Fruit fly (Drosophila melanogaster) whole organism, embryonic: ENCODE data around the gene Gclc.

Source experiments
- B-H2 ChIP-seq: fragments of 200-800 bp; sonication (Bioruptor generic); optimal IDR thresholded peaks from 2 replicates; lab custom pipeline; 2018; ENCODE audit warnings: missing biosample characterization, mild to moderate bottlenecking, missing genetic modification characterization
- CG10321 ChIP-seq: fragments of 200-800 bp; sonication (Bioruptor generic); IDR thresholded peaks from 2 replicates; pipeline ENCODE4 v1.3.6; 2022; ENCODE audit warnings: missing biosample characterization, missing genetic modification characterization
- CG11247 ChIP-seq: fragments of 200-800 bp; sonication (Bioruptor generic); IDR thresholded peaks from 2 replicates; pipeline ENCODE4 v1.3.6; 2022; ENCODE audit warnings: missing biosample characterization, missing genetic modification characterization
- CG13123 ChIP-seq: fragments of 200-800 bp; sonication (Bioruptor generic); optimal IDR thresholded peaks from 2 replicates; lab custom pipeline; 2016; ENCODE audit warnings: missing biosample characterization, missing genetic modification characterization
- CG13287 ChIP-seq: fragments of 200-800 bp; sonication (Bioruptor generic); IDR thresholded peaks from 2 replicates; pipeline ENCODE4 v1.3.6; 2022; ENCODE audit warnings: missing biosample characterization, missing genetic modification characterization; ENCODE audit not compliant: partially characterized antibody
- CG14441 ChIP-seq: fragments of 200-800 bp; sonication (Bioruptor generic); IDR thresholded peaks from 2 replicates; pipeline ENCODE4 v1.3.6; 2022; ENCODE audit warnings: missing biosample characterization, missing genetic modification characterization
- CG14710 ChIP-seq: fragments of 200-800 bp; sonication (Bioruptor generic); optimal IDR thresholded peaks from 3 replicates; lab custom pipeline; 2019; ENCODE audit warnings: missing biosample characterization, mild to moderate bottlenecking, missing genetic modification characterization, moderate library complexity
- CG1832 ChIP-seq: fragments of 200-800 bp; sonication (Bioruptor generic); optimal IDR thresholded peaks from 2 replicates; lab custom pipeline; 2017; ENCODE audit warnings: missing biosample characterization, mild to moderate bottlenecking, missing genetic modification characterization, inconsistent platforms
- CG30431 ChIP-seq: fragments of 200-800 bp; sonication (Bioruptor generic); optimal IDR thresholded peaks from 2 replicates; lab custom pipeline; 2017; ENCODE audit warnings: missing biosample characterization, missing genetic modification characterization
- CG31224 ChIP-seq: fragments of 200-800 bp; sonication (Bioruptor generic); IDR thresholded peaks from 2 replicates; pipeline ENCODE4 v1.3.6; 2022; ENCODE audit warnings: missing biosample characterization, missing genetic modification characterization
- CG31388 ChIP-seq: fragments of 200-800 bp; sonication (Bioruptor generic); optimal IDR thresholded peaks from 2 replicates; lab custom pipeline; 2016; ENCODE audit warnings: missing biosample characterization, missing genetic modification characterization
- CG6654 ChIP-seq: fragments of 200-800 bp; sonication (Bioruptor generic); optimal IDR thresholded peaks from 2 replicates; lab custom pipeline; 2017; ENCODE audit warnings: missing biosample characterization, mild to moderate bottlenecking, missing genetic modification characterization
- CG6689 ChIP-seq: fragments of 200-800 bp; sonication (Bioruptor generic); IDR thresholded peaks from 2 replicates; pipeline ENCODE4 v1.3.6; 2022; ENCODE audit warnings: missing biosample characterization, missing genetic modification characterization
- CG7271 ChIP-seq: fragments of 200-800 bp; sonication (Bioruptor generic); optimal IDR thresholded peaks from 2 replicates; lab custom pipeline; 2018; ENCODE audit warnings: missing biosample characterization, mild to moderate bottlenecking, missing genetic modification characterization, moderate library complexity
- CG7839 ChIP-seq: fragments of 200-800 bp; sonication (Bioruptor generic); optimal IDR thresholded peaks from 3 replicates; lab custom pipeline; 2018; ENCODE audit warnings: missing biosample characterization, mild to moderate bottlenecking, missing genetic modification characterization, moderate library complexity
- CG8089 ChIP-seq: fragments of 200-800 bp; sonication (Bioruptor generic); optimal IDR thresholded peaks from 3 replicates; lab custom pipeline; 2016; ENCODE audit warnings: missing biosample characterization, missing genetic modification characterization
- CG8281 ChIP-seq: fragments of 200-800 bp; sonication (Bioruptor generic); optimal IDR thresholded peaks from 2 replicates; lab custom pipeline; 2018; ENCODE audit warnings: missing biosample characterization, mild to moderate bottlenecking, missing genetic modification characterization, moderate library complexity
- CG8388 ChIP-seq: fragments of 200-800 bp; sonication (Bioruptor generic); optimal IDR thresholded peaks from 2 replicates; lab custom pipeline; 2019; ENCODE audit warnings: missing biosample characterization, mild to moderate bottlenecking, missing genetic modification characterization, moderate library complexity
- CG9727 ChIP-seq: fragments of 200-800 bp; sonication (Bioruptor generic); optimal IDR thresholded peaks from 3 replicates; lab custom pipeline; 2017; ENCODE audit warnings: missing biosample characterization, mild to moderate bottlenecking, missing genetic modification characterization
- Dip2 ChIP-seq: fragments of 200-800 bp; sonication (Bioruptor generic); IDR thresholded peaks from 2 replicates; pipeline ENCODE4 v1.3.6; 2022; ENCODE audit warnings: missing biosample characterization, missing genetic modification characterization
- Eip74EF ChIP-seq, 2 experiments: fragments of 200-800 bp in 1 of 2; fragments of >200 bp in 1 of 2; sonication (Bioruptor generic) in 1 of 2; optimal IDR thresholded peaks; 2 replicates each; lab custom pipeline; 2017 to 2019; ENCODE audit warnings: missing biosample characterization in 2 of 2, missing genetic modification characterization in 2 of 2, mild to moderate bottlenecking in 1 of 2, moderate library complexity in 1 of 2
- Fer2 ChIP-seq: fragments of 200-800 bp; sonication (Bioruptor generic); optimal IDR thresholded peaks from 2 replicates; lab custom pipeline; 2018; ENCODE audit warnings: missing biosample characterization, mild to moderate bottlenecking, missing genetic modification characterization, moderate library complexity
- H2.0 ChIP-seq: fragments of 200-800 bp; sonication (Bioruptor generic); IDR thresholded peaks from 2 replicates; pipeline ENCODE4 v1.3.6; 2022; ENCODE audit warnings: missing biosample characterization, missing genetic modification characterization
- HHEX ChIP-seq: fragments of 200-800 bp; sonication (Bioruptor generic); optimal IDR thresholded peaks from 3 replicates; lab custom pipeline; 2017; ENCODE audit warnings: missing biosample characterization, mild to moderate bottlenecking, missing genetic modification characterization, missing genetic modification reagents
- Hand ChIP-seq: fragments of 200-800 bp; sonication (Bioruptor generic); optimal IDR thresholded peaks from 2 replicates; lab custom pipeline; 2017; ENCODE audit warnings: mild to moderate bottlenecking, missing biosample characterization, missing genetic modification reagents, missing genetic modification characterization
- Hr78 ChIP-seq, 2 experiments: fragments of 200-800 bp in 1 of 2; fragments of >200 bp in 1 of 2; sonication (Bioruptor generic) in 1 of 2; optimal IDR thresholded peaks; 2 replicates each; lab custom pipeline; 2017 to 2019; ENCODE audit warnings: missing biosample characterization in 2 of 2, missing genetic modification characterization in 2 of 2, mild to moderate bottlenecking in 1 of 2, moderate library complexity in 1 of 2
- Jarid2 ChIP-seq: fragments of 200-800 bp; sonication (Bioruptor generic); optimal IDR thresholded peaks from 3 replicates; lab custom pipeline; 2017; ENCODE audit warnings: mild to moderate bottlenecking, missing biosample characterization, missing genetic modification reagents, missing genetic modification characterization
- Ptx1 ChIP-seq: fragments of 200-800 bp; sonication (Bioruptor generic); IDR thresholded peaks from 2 replicates; pipeline ENCODE4 v1.3.6; 2022; ENCODE audit warnings: missing biosample characterization, missing genetic modification characterization
- Scr ChIP-seq: fragments of 200-800 bp; sonication (Bioruptor generic); IDR thresholded peaks from 2 replicates; pipeline ENCODE4 v1.3.6; 2022; ENCODE audit warnings: missing biosample characterization, missing genetic modification characterization; ENCODE audit not compliant: partially characterized antibody
- Side ChIP-seq: fragments of 200-800 bp; sonication (Bioruptor generic); optimal IDR thresholded peaks from 2 replicates; lab custom pipeline; 2016; ENCODE audit warnings: missing biosample characterization, missing genetic modification characterization
- Xbp1 ChIP-seq: fragments of 200-800 bp; sonication (Bioruptor generic); optimal IDR thresholded peaks from 3 replicates; lab custom pipeline; 2016; ENCODE audit warnings: missing biosample characterization, mild to moderate bottlenecking, missing genetic modification characterization
- cwo ChIP-seq: fragments of 200-800 bp; sonication (Bioruptor generic); optimal IDR thresholded peaks from 3 replicates; lab custom pipeline; 2017; ENCODE audit warnings: missing biosample characterization, missing genetic modification characterization, mild to moderate bottlenecking, moderate library complexity, missing genetic modification reagents
- ems ChIP-seq: fragments of 200-800 bp; sonication (Bioruptor generic); optimal IDR thresholded peaks from 3 replicates; lab custom pipeline; 2016; ENCODE audit warnings: missing biosample characterization, missing genetic modification characterization
- exex ChIP-seq: fragments of 200-800 bp; sonication (Bioruptor generic); optimal IDR thresholded peaks from 4 replicates; lab custom pipeline; 2018; ENCODE audit warnings: missing biosample characterization, mild to moderate bottlenecking, missing genetic modification characterization, moderate library complexity
- fd64A ChIP-seq: fragments of 200-800 bp; sonication (Bioruptor generic); optimal IDR thresholded peaks from 3 replicates; lab custom pipeline; 2018; ENCODE audit warnings: missing biosample characterization, mild to moderate bottlenecking, missing genetic modification characterization
- gcm2 ChIP-seq: fragments of 200-800 bp; sonication (Bioruptor generic); optimal IDR thresholded peaks from 2 replicates; lab custom pipeline; 2016; ENCODE audit warnings: missing biosample characterization, missing genetic modification characterization
- gsb-n ChIP-seq: fragments of 200-800 bp; sonication (Bioruptor generic); optimal IDR thresholded peaks from 3 replicates; lab custom pipeline; 2018; ENCODE audit warnings: missing biosample characterization, mild to moderate bottlenecking, missing genetic modification characterization
- hbn ChIP-seq: fragments of 200-800 bp; sonication (Bioruptor generic); IDR thresholded peaks from 2 replicates; pipeline ENCODE4 v1.3.6; 2022; ENCODE audit warnings: missing biosample characterization, missing genetic modification characterization; ENCODE audit not compliant: partially characterized antibody
- knrl ChIP-seq: fragments of 200-800 bp; sonication (Bioruptor generic); IDR thresholded peaks from 3 replicates; pipeline ENCODE4 v1.3.6; 2022; ENCODE audit warnings: missing biosample characterization, missing genetic modification characterization; ENCODE audit not compliant: partially characterized antibody
- lbe ChIP-seq: fragments of 200-800 bp; sonication (Bioruptor generic); optimal IDR thresholded peaks from 2 replicates; lab custom pipeline; 2016; ENCODE audit warnings: missing biosample characterization, mild to moderate bottlenecking, missing genetic modification characterization
- pan ChIP-seq, 4 experiments: fragments of >200 bp in 3 of 4; fragments of 200-800 bp in 1 of 4; sonication (Bioruptor generic) in 1 of 4; optimal IDR thresholded peaks in 3 of 4; IDR thresholded peaks in 1 of 4; 2 replicates each; pipeline versions ENCODE4 v1.3.6 to Lab custom; 2017 to 2022; ENCODE audit warnings: missing biosample characterization in 2 of 4, missing genetic modification characterization in 2 of 4, mixed read lengths in 1 of 4
- pfk ChIP-seq: fragments of 200-800 bp; sonication (Bioruptor generic); optimal IDR thresholded peaks from 2 replicates; lab custom pipeline; 2018; ENCODE audit warnings: missing biosample characterization, mild to moderate bottlenecking, missing genetic modification characterization, moderate library complexity
- pho ChIP-seq: fragments of 200-800 bp; sonication (Bioruptor generic); optimal IDR thresholded peaks from 2 replicates; lab custom pipeline; 2016; ENCODE audit warnings: missing biosample characterization, missing genetic modification characterization
- pzg ChIP-seq: fragments of 200-800 bp; sonication (Bioruptor generic); optimal IDR thresholded peaks from 3 replicates; lab custom pipeline; 2018; ENCODE audit warnings: missing biosample characterization, mild to moderate bottlenecking, missing genetic modification characterization, moderate library complexity
- rib ChIP-seq: fragments of 200-800 bp; sonication (Bioruptor generic); IDR thresholded peaks from 2 replicates; pipeline ENCODE4 v1.3.6; 2022; ENCODE audit warnings: missing biosample characterization, missing genetic modification characterization
- ssp ChIP-seq: fragments of 200-800 bp; sonication (Bioruptor generic); IDR thresholded peaks from 2 replicates; pipeline ENCODE4 v1.3.6; 2022; ENCODE audit warnings: missing biosample characterization, missing genetic modification characterization
- stwl ChIP-seq: fragments of 200-800 bp; sonication (Bioruptor generic); optimal IDR thresholded peaks from 3 replicates; lab custom pipeline; 2018; ENCODE audit warnings: missing biosample characterization, mild to moderate bottlenecking, missing genetic modification characterization, moderate library complexity
- unc-4 ChIP-seq: fragments of 200-800 bp; sonication (Bioruptor generic); IDR thresholded peaks from 2 replicates; pipeline ENCODE4 v1.3.6; 2022; ENCODE audit warnings: missing biosample characterization, missing genetic modification characterization; ENCODE audit not compliant: partially characterized antibody
- wdn ChIP-seq: fragments of 200-800 bp; sonication (Bioruptor generic); IDR thresholded peaks from 2 replicates; pipeline ENCODE4 v1.3.6; 2022; ENCODE audit warnings: missing biosample characterization, missing genetic modification characterization
- yki ChIP-seq: fragments of >200 bp; optimal IDR thresholded peaks from 3 replicates; lab custom pipeline; 2018

Gclc gene

dm6 chrX:8125224-8125649 lies 9.3 kb upstream of the Gclc start (continued):
- TF ChIP-seq pan (optimal IDR thresholded peaks at IDR 0.05; lab: Kevin White, UChicago) = no peak
- peak in 1 of 2 experiments; percentile 58 for TF ChIP-seq pan (GFP tag; optimal IDR thresholded peaks at IDR 0.05 in 1 of 2, IDR thresholded peaks at IDR 0.05 in 1 of 2)
- TF ChIP-seq Hr78 (GFP tag; optimal IDR thresholded peaks at IDR 0.05; lab: Kevin White, UChicago) = no peak
- TF ChIP-seq pho (GFP tag; lab: Kevin White, UChicago) = no peak
- TF ChIP-seq Ptx1 = peak; percentile 72
- TF ChIP-seq Eip74EF (GFP tag; optimal IDR thresholded peaks at IDR 0.05; lab: Kevin White, UChicago) = peak in 1 of 2 experiments; percentile 69
- TF ChIP-seq CG7271 (tag; lab: Kevin White, UChicago) = no peak
- TF ChIP-seq fd64A (GFP tag; lab: Kevin White, UChicago) = no peak
- TF ChIP-seq CG8281 (tag; lab: Kevin White, UChicago) = no peak
- TF ChIP-seq pzg (GFP tag; lab: Kevin White, UChicago) = no peak
- TF ChIP-seq CG6654 (GFP tag; lab: Kevin White, UChicago) = peak; percentile 38
- no peak for TF ChIP-seq unc-4 (GFP tag; lab: Robert Waterston, UW)
- no peak for TF ChIP-seq CG31224 (GFP tag; lab: Robert Waterston, UW)
- TF ChIP-seq CG13123 (GFP tag; lab: Kevin White, UChicago) = no peak
- peak; percentile 60 for TF ChIP-seq CG6689 (GFP tag; lab: Robert Waterston, UW)
- TF ChIP-seq rib = no peak
- no peak for TF ChIP-seq stwl
- no peak for TF ChIP-seq CG13287 (GFP tag; lab: Robert Waterston, UW)
- TF ChIP-seq gcm2 (GFP tag; lab: Kevin White, UChicago) = no peak
- no peak for TF ChIP-seq Dip2 (GFP tag; lab: Robert Waterston, UW)
- TF ChIP-seq lbe = no peak
- TF ChIP-seq CG7839 (tag; lab: Kevin White, UChicago) = peak; percentile 62
- TF ChIP-seq Hand (GFP tag; lab: Kevin White, UChicago) = no peak
- peak; percentile 4 for TF ChIP-seq cwo
- no peak for TF ChIP-seq CG8089
- TF ChIP-seq exex (tag; lab: Kevin White, UChicago) = no peak
- no peak for TF ChIP-seq knrl
- TF ChIP-seq Jarid2 (GFP tag; lab: Kevin White, UChicago) = no peak
- no peak for TF ChIP-seq hbn
- no peak for TF ChIP-seq Fer2 (tag; lab: Kevin White, UChicago)
- TF ChIP-seq H2.0 (GFP tag; lab: Robert Waterston, UW) = no peak
- no peak for TF ChIP-seq yki
- TF ChIP-seq CG9727 = peak; percentile 53
- TF ChIP-seq HHEX (GFP tag; lab: Kevin White, UChicago) = peak; percentile 26
- TF ChIP-seq CG14710 (tag; lab: Kevin White, UChicago) = peak; percentile 55
- no peak for TF ChIP-seq CG1832
- TF ChIP-seq ems (GFP tag; lab: Kevin White, UChicago) = no peak
- peak; percentile 28 for TF ChIP-seq CG30431 (GFP tag; lab: Kevin White, UChicago)
- no peak for TF ChIP-seq Side (GFP tag; lab: Kevin White, UChicago)
- TF ChIP-seq CG14441 (GFP tag; lab: Robert Waterston, UW) = no peak; the same call in 1 of the 2 replicates
- TF ChIP-seq CG8388 (GFP tag; lab: Kevin White, UChicago) = peak; percentile 62
- no peak for TF ChIP-seq B-H2 (GFP tag; lab: Kevin White, UChicago)
- TF ChIP-seq CG11247 = no peak
- no peak for TF ChIP-seq ssp (GFP tag; lab: Robert Waterston, UW)
- TF ChIP-seq wdn (GFP tag; lab: Robert Waterston, UW) = no peak
- TF ChIP-seq pfk (GFP tag; lab: Kevin White, UChicago) = no peak
- TF ChIP-seq Scr = no peak
- peak; percentile 63 for TF ChIP-seq gsb-n (tag; lab: Kevin White, UChicago)
- no peak for TF ChIP-seq CG31388 (GFP tag; lab: Kevin White, UChicago)
- TF ChIP-seq CG10321 = no peak
- TF ChIP-seq Xbp1 (GFP tag; lab: Kevin White, UChicago) = peak; percentile 53
